Worm (Caenorhabditis elegans) whole organism, L2 larva: ENCODE results near the gene pph-4.2.

Experiments
- ama-1 ChIP-seq: fragments of 150-350 bp; optimal IDR thresholded peaks from 2 replicates; lab custom pipeline; 2018; ENCODE audit warnings: inconsistent platforms
- ceh-16 ChIP-seq: fragments of 150-350 bp; optimal IDR thresholded peaks from 2 replicates; lab custom pipeline; 2014; ENCODE audit warnings: missing biosample characterization, missing genetic modification characterization
- elt-3 ChIP-seq: sonication (generic microtip); optimal IDR thresholded peaks from 2 replicates; lab custom pipeline; 2017; ENCODE audit warnings: missing biosample characterization, missing genetic modification characterization
- lin-13 ChIP-seq: fragments of 150-350 bp; optimal IDR thresholded peaks from 2 replicates; lab custom pipeline; 2014; ENCODE audit warnings: missing biosample characterization, missing genetic modification reagents, missing genetic modification characterization
- mdl-1 ChIP-seq, 2 experiments: fragments of 150-350 bp in 1 of 2; sonication (generic microtip) in 1 of 2; optimal IDR thresholded peaks; 2 replicates each; lab custom pipeline; 2017; ENCODE audit warnings: missing biosample characterization in 2 of 2, missing genetic modification characterization in 2 of 2
- nhr-77 ChIP-seq: fragments of 150-350 bp; optimal IDR thresholded peaks from 2 replicates; lab custom pipeline; 2014; ENCODE audit warnings: missing biosample characterization, missing genetic modification characterization
- snpc-4 ChIP-seq: fragments of 150-350 bp; optimal IDR thresholded peaks from 2 replicates; lab custom pipeline; 2014; ENCODE audit warnings: missing biosample characterization, missing genetic modification characterization

DNA sequence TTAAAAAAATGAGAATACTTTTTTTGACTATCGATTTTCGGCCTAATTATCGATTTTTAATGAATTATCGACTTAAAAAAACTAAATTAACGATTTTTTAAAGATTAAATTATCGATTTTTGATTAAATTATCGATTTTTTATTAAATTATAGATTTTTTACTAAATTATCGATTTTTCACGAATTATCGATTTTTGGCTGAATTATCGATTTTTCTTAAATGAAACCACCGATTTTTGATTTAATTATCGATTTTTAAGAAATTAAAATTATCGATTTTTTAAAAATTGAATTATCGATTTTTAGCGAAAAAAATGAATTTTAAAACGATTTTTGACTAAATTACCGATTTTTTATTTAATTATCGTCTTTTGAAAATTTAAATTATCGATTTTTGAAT, 34.6 kb upstream of the pph-4.2 start:
- TF ChIP-seq elt-3 (tag; lab: Kevin White, UChicago) (no peak), lin-13 (GFP tag; lab: Kevin White, UChicago) (no peak), snpc-4 (tag; lab: Kevin White, UChicago) (no peak), ceh-16 (tag; lab: Kevin White, UChicago) (no peak), ama-1 (lab: Kevin White, UChicago) (no peak), mdl-1 (tag; optimal IDR thresholded peaks at IDR 0.05; lab: Kevin White, UChicago) (no peak), nhr-77 (no peak)
